Worm (Caenorhabditis elegans): ENCODE results near the gene T05C3.2.

ce11 chrV:5453615-5454014 lies 39.9 kb upstream of the T05C3.2 start, which contains the start of gene glc-3:
- no peak for TF ChIP-seq tbx-2 (tag; optimal IDR thresholded peaks at IDR 0.05)
- TF ChIP-seq ceh-90 (tag; optimal IDR thresholded peaks at IDR 0.05): no peak
- no peak for TF ChIP-seq mep-1 (tag; optimal IDR thresholded peaks at IDR 0.05)
- no peak for TF ChIP-seq aha-1 (tag; optimal IDR thresholded peaks at IDR 0.05)
- TF ChIP-seq ama-1 (optimal IDR thresholded peaks at IDR 0.05): no peak
- no peak for TF ChIP-seq jun-1 (tag; optimal IDR thresholded peaks at IDR 0.05)
- TF ChIP-seq unc-30 (tag; optimal IDR thresholded peaks at IDR 0.05): no peak

Data from whole organism, L1 larva.